Worm (Caenorhabditis elegans): Measurements from ENCODE around the gene R12G8.1.

Gene R12G8.1

DNA sequence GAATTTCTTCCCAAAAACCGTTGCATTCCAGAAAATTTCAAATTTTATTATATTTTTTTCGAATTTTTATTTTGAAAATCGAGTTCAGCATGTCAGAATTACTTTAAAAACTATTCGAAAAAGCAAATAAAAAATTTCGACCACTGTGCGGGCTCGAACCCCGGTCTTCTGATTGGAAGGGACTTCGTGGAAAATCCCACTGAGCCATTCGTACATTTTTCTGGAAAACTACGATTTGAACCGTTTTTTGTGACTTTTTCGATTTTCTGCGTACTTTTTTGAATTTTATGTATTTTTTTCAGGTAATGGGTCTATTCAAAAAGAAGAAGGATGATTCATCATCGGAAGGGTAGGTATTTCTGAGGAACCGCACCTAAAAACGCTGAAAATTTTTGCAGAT lies 6.5 kb upstream of the R12G8.1 start, which contains the start of gene pgp-9:
Gene pgp-9, plus strand, starts transcription at position 301 of the 400 bp plus-strand sequence.
- TF ChIP-seq ceh-22 (tag; optimal IDR thresholded peaks at IDR 0.05) (no peak), tbx-2 (tag; optimal IDR thresholded peaks at IDR 0.05) (no peak), unc-3 (GFP tag; conservative IDR thresholded peaks at IDR 0.05) (no peak), unc-3 (tag; optimal IDR thresholded peaks at IDR 0.05) (no peak), zip-5 (tag; optimal IDR thresholded peaks at IDR 0.05) (no peak), mec-3 (tag; optimal IDR thresholded peaks at IDR 0.05; ENCODE audit: borderline replicate concordance) (no peak)

DNA sequence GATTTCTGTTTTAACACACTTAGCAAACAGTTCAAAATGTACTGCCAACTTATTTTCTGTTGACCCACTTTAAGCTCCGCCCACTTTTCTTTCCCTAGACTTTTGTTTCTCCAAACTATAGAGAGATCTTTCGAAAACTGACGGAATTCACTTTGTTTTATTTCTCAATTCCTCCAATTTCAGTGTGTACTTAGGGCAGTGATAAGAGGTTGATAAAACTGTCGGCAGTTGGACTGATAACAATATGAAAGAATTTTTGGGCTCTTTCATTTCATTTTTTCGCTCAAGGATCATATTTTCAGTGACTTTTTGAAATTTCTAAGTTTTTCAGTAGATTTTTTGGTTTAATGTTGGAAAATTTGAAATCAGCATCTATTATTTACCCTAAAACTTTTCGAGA lies 6.0 kb upstream of the R12G8.1 start:
- TF ChIP-seq T23F11.4 (GFP tag; optimal IDR thresholded peaks at IDR 0.05), result no peak
- TF ChIP-seq sdc-2 (tag; optimal IDR thresholded peaks at IDR 0.05), result no peak
- no peak for TF ChIP-seq ahr-1 (tag; optimal IDR thresholded peaks at IDR 0.05)
- no peak for TF ChIP-seq pat-9 (tag; optimal IDR thresholded peaks at IDR 0.05)
- TF ChIP-seq lim-6 (tag; optimal IDR thresholded peaks at IDR 0.05), result no peak
- TF ChIP-seq Y22D7AL.16 (tag; optimal IDR thresholded peaks at IDR 0.05), result no peak
- no peak for TF ChIP-seq gmeb-2 (tag; optimal IDR thresholded peaks at IDR 0.05)

DNA sequence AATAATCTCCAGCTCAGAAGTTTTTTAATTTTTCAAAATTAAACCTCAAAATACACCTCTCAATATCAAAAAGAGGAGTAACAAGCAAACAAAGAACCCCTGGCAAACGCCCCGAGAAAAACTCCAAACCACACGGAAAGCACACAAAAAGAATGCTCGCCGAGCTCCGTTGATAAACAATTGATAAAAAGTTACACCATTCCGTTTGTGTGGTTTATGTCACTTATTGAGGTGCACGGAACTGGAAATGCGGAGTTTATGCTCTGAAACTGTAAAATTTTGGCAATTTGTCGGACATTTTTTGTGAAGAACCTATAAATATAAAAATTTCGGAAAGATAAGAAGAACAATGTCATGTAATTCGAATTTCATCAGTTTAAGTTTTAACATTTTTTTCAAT lies 3.3 kb upstream of the R12G8.1 start:
- TF ChIP-seq ceh-18 (tag; optimal IDR thresholded peaks at IDR 0.05) (no peak), ceh-19 (GFP tag; optimal IDR thresholded peaks at IDR 0.05) (no peak), tbx-7 (tag; optimal IDR thresholded peaks at IDR 0.05) (no peak), hlh-8 (tag; optimal IDR thresholded peaks at IDR 0.05) (no peak), ztf-16 (tag; optimal IDR thresholded peaks at IDR 0.05) (no peak), zip-5 (tag; optimal IDR thresholded peaks at IDR 0.05) (no peak), unc-42 (tag; optimal IDR thresholded peaks at IDR 0.05) (no peak), ceh-9 (tag; optimal IDR thresholded peaks at IDR 0.05) (no peak), ceh-34 (tag; optimal IDR thresholded peaks at IDR 0.05) (no peak), ceh-2 (tag; optimal IDR thresholded peaks at IDR 0.05) (no peak), sox-2 (GFP tag; IDR thresholded peaks at IDR 0.05) (no peak), hlh-30 (tag; optimal IDR thresholded peaks at IDR 0.05; ENCODE audit: insufficient read depth) (no peak), pat-9 (tag; optimal IDR thresholded peaks at IDR 0.05) (no peak), hlh-6 (tag; optimal IDR thresholded peaks at IDR 0.05) (no peak), nhr-11 (tag; optimal IDR thresholded peaks at IDR 0.05) (no peak), ceh-6 (GFP tag; optimal IDR thresholded peaks at IDR 0.05) (no peak), ceh-14 (tag; optimal IDR thresholded peaks at IDR 0.05) (no peak), ref-2 (tag; optimal IDR thresholded peaks at IDR 0.05) (no peak), C38D4.7 (GFP tag; optimal IDR thresholded peaks at IDR 0.05) (no peak), sox-4 (tag; optimal IDR thresholded peaks at IDR 0.05) (no peak)

DNA sequence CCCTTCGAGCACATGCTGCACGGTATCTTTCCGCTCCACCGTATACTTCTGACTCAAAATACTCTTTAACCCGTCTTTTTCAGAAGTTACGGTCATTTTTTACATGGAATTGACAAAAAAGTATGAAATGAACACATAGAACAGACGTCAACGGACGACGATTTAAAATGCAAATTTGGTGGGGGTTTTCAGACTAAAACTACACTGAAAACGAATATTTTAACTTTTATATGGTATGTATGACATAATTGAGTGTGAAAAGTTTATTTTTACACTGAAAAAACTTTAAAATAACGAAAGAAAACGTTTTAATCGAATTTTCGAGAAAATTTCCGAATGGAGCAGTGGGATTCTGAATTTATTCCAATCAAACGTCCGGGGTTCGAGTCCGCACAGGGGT lies 2.1 kb downstream of the R12G8.1 start, which contains the start of gene twk-36:
Gene twk-36, minus strand, starts transcription at position 101 of the 400 bp plus-strand sequence.
- TF ChIP-seq fkh-6 (tag; optimal IDR thresholded peaks at IDR 0.05), result no peak
- TF ChIP-seq hlh-8 (tag; optimal IDR thresholded peaks at IDR 0.05), result no peak
- TF ChIP-seq pha-4 (tag; optimal IDR thresholded peaks at IDR 0.05), result no peak
- no peak for TF ChIP-seq hlh-30 (tag; optimal IDR thresholded peaks at IDR 0.05; ENCODE audit: insufficient read depth)
- no peak for TF ChIP-seq tbx-7 (tag; optimal IDR thresholded peaks at IDR 0.05)
- no peak for TF ChIP-seq pros-1 (tag; optimal IDR thresholded peaks at IDR 0.05)

DNA sequence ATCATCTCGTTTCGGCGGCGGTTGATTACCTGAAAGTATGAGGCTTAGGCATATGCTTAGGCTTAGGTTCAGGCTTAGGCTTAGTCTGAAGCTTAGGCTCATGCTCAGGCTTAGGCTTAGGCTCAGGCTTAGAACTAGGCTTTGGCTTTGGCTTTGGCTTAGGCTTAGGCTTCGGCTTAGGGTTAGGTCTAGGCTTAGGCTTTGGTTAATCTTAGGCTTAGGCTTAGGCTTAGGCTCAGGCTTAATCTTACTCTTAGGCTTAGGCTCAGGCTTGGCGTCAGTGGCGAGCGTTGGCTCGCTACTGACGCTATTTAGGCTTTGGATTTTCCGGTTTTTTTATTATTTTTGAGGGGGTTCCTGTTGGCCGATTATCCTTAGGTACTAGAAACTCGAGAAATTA lies 5.2 kb downstream of the R12G8.1 start:
- TF ChIP-seq dve-1 (tag; optimal IDR thresholded peaks at IDR 0.05) (peak; percentile 83), ceh-19 (GFP tag; optimal IDR thresholded peaks at IDR 0.05) (no peak)
